Fruit fly (Drosophila melanogaster): ENCODE measurements around the gene CG31473.

DNA sequence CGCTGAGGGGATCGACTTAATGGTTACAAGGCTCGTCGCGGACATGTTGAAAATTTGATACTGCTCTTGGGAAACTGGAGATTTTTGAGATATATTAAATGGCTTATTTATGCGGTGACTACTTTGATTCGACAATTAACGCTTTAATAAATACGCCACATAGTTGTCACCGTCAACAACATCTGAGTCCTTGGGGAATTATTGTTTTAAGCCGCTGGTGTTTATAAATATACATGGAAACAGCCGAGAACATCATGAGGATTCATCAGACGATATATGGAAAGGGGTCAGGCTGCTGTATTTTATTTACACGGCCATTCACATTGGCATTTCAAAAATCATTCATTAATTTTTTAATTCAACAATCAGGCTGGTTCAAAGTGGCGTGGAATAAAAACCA is 40.0 kb upstream of the CG31473 start, which contains the start of gene CG11286:
- TF ChIP-seq Hnf4 (GFP tag; optimal IDR thresholded peaks at IDR 0.05) (no peak), dmrt93B (GFP tag; optimal IDR thresholded peaks at IDR 0.05) (no peak)

Data from whole organism, wandering third instar larva.